Fruit fly (Drosophila melanogaster) whole organism, embryonic: ENCODE data around the gene CG6688.

Source experiments
- Adf1 ChIP-seq: fragments of 200-800 bp; sonication (Bioruptor generic); IDR thresholded peaks from 2 replicates; pipeline ENCODE4 v1.3.6; 2022; ENCODE audit warnings: missing biosample characterization, missing genetic modification characterization
- Atf-2 ChIP-seq: fragments of 200-800 bp; sonication (Bioruptor generic); optimal IDR thresholded peaks from 2 replicates; lab custom pipeline; 2016; ENCODE audit warnings: missing biosample characterization, missing genetic modification characterization
- Blimp-1 ChIP-seq: fragments of 200-800 bp; sonication (Bioruptor generic); optimal IDR thresholded peaks from 3 replicates; lab custom pipeline; 2018; ENCODE audit warnings: missing biosample characterization, missing genetic modification characterization, mild to moderate bottlenecking, moderate library complexity, missing genetic modification reagents
- CG10267 ChIP-seq: fragments of 200-800 bp; sonication (Bioruptor generic); optimal IDR thresholded peaks from 2 replicates; lab custom pipeline; 2018; ENCODE audit warnings: missing biosample characterization, mild to moderate bottlenecking, missing genetic modification characterization, moderate library complexity
- CG11456 ChIP-seq: fragments of 200-800 bp; sonication (Bioruptor generic); IDR thresholded peaks from 3 replicates; pipeline ENCODE4 v1.3.6; 2022; ENCODE audit warnings: missing biosample characterization, missing genetic modification characterization
- CG11560 ChIP-seq: fragments of 200-800 bp; sonication (Bioruptor generic); IDR thresholded peaks from 3 replicates; pipeline ENCODE4 v1.3.6; 2022; ENCODE audit warnings: missing biosample characterization, missing genetic modification characterization
- CG11696 ChIP-seq: fragments of 200-800 bp; sonication (Bioruptor generic); IDR thresholded peaks from 2 replicates; pipeline ENCODE4 v1.3.6; 2022; ENCODE audit warnings: missing biosample characterization, missing genetic modification characterization
- CG12219 ChIP-seq: fragments of 200-800 bp; sonication (Bioruptor generic); optimal IDR thresholded peaks from 3 replicates; lab custom pipeline; 2018; ENCODE audit warnings: missing biosample characterization, mild to moderate bottlenecking, missing genetic modification characterization
- CG13624 ChIP-seq: fragments of 200-800 bp; sonication (Bioruptor generic); optimal IDR thresholded peaks from 2 replicates; lab custom pipeline; 2016; ENCODE audit warnings: missing biosample characterization, missing genetic modification characterization
- CG14860 ChIP-seq: fragments of 200-800 bp; sonication (Bioruptor generic); IDR thresholded peaks from 3 replicates; pipeline ENCODE4 v1.3.6; 2022; ENCODE audit warnings: missing biosample characterization, missing genetic modification characterization; ENCODE audit not compliant: partially characterized antibody
- CG1529 ChIP-seq: fragments of 200-800 bp; sonication (Bioruptor generic); optimal IDR thresholded peaks from 3 replicates; lab custom pipeline; 2018; ENCODE audit warnings: missing biosample characterization, missing genetic modification characterization
- CG18764 ChIP-seq: fragments of 200-800 bp; sonication (Bioruptor generic); optimal IDR thresholded peaks from 3 replicates; lab custom pipeline; 2016; ENCODE audit warnings: missing biosample characterization, missing genetic modification characterization
- CG3163 ChIP-seq: fragments of 200-800 bp; sonication (Bioruptor generic); optimal IDR thresholded peaks from 3 replicates; lab custom pipeline; 2016; ENCODE audit warnings: missing biosample characterization, missing genetic modification characterization
- CG3847 ChIP-seq: fragments of 200-800 bp; sonication (Bioruptor generic); IDR thresholded peaks from 2 replicates; pipeline ENCODE4 v1.3.6; 2022; ENCODE audit warnings: missing biosample characterization, missing genetic modification characterization
- CG4707 ChIP-seq: fragments of 200-800 bp; sonication (Bioruptor generic); optimal IDR thresholded peaks from 2 replicates; lab custom pipeline; 2018; ENCODE audit warnings: missing biosample characterization, mild to moderate bottlenecking, missing genetic modification characterization, moderate library complexity
- CG6683 ChIP-seq: fragments of 200-800 bp; sonication (Bioruptor generic); optimal IDR thresholded peaks from 2 replicates; lab custom pipeline; 2017; ENCODE audit warnings: missing biosample characterization, mild to moderate bottlenecking, missing genetic modification characterization, missing genetic modification reagents
- CG6791 ChIP-seq: fragments of 200-800 bp; sonication (Bioruptor generic); IDR thresholded peaks from 3 replicates; pipeline ENCODE4 v1.3.6; 2022; ENCODE audit warnings: missing biosample characterization, missing genetic modification characterization; ENCODE audit not compliant: partially characterized antibody
- CG7372 ChIP-seq: fragments of 200-800 bp; sonication (Bioruptor generic); IDR thresholded peaks from 2 replicates; pipeline ENCODE4 v1.3.6; 2022; ENCODE audit warnings: missing biosample characterization, missing genetic modification characterization
- CG7556 ChIP-seq: fragments of 200-800 bp; sonication (Bioruptor generic); optimal IDR thresholded peaks from 2 replicates; lab custom pipeline; 2017; ENCODE audit warnings: missing biosample characterization, mild to moderate bottlenecking, missing genetic modification characterization
- CG8281 ChIP-seq: fragments of 200-800 bp; sonication (Bioruptor generic); optimal IDR thresholded peaks from 2 replicates; lab custom pipeline; 2018; ENCODE audit warnings: missing biosample characterization, mild to moderate bottlenecking, missing genetic modification characterization, moderate library complexity
- CG9609 ChIP-seq: fragments of 200-800 bp; sonication (Bioruptor generic); optimal IDR thresholded peaks from 3 replicates; lab custom pipeline; 2016; ENCODE audit warnings: missing biosample characterization, missing genetic modification characterization
- Gsc ChIP-seq: fragments of 200-800 bp; sonication (Bioruptor generic); IDR thresholded peaks from 2 replicates; pipeline ENCODE4 v1.3.6; 2022; ENCODE audit warnings: missing biosample characterization, missing genetic modification characterization
- H2.0 ChIP-seq: fragments of 200-800 bp; sonication (Bioruptor generic); IDR thresholded peaks from 2 replicates; pipeline ENCODE4 v1.3.6; 2022; ENCODE audit warnings: missing biosample characterization, missing genetic modification characterization
- HLHmδ ChIP-seq: fragments of 200-800 bp; sonication (Bioruptor generic); optimal IDR thresholded peaks from 2 replicates; lab custom pipeline; 2018; ENCODE audit warnings: missing biosample characterization, mild to moderate bottlenecking, missing genetic modification characterization, moderate library complexity
- Hmx ChIP-seq: fragments of 200-800 bp; sonication (Bioruptor generic); optimal IDR thresholded peaks from 2 replicates; lab custom pipeline; 2016; ENCODE audit warnings: missing biosample characterization, missing genetic modification characterization
- Hr3 ChIP-seq: fragments of 200-800 bp; sonication (Bioruptor generic); optimal IDR thresholded peaks from 3 replicates; lab custom pipeline; 2016; ENCODE audit warnings: missing biosample characterization, missing genetic modification characterization
- Hr78 ChIP-seq, 2 experiments: fragments of 200-800 bp in 1 of 2; fragments of >200 bp in 1 of 2; sonication (Bioruptor generic) in 1 of 2; optimal IDR thresholded peaks; 2 replicates each; lab custom pipeline; 2017 to 2019; ENCODE audit warnings: missing biosample characterization in 2 of 2, missing genetic modification characterization in 2 of 2, mild to moderate bottlenecking in 1 of 2, moderate library complexity in 1 of 2
- Max ChIP-seq: fragments of 200-800 bp; sonication (Bioruptor generic); optimal IDR thresholded peaks from 2 replicates; lab custom pipeline; 2016; ENCODE audit warnings: missing biosample characterization, mild to moderate bottlenecking, missing genetic modification characterization
- Nf-YA ChIP-seq: fragments of 200-800 bp; sonication (Bioruptor generic); IDR thresholded peaks from 2 replicates; pipeline ENCODE4 v1.3.6; 2022; ENCODE audit warnings: missing biosample characterization, missing genetic modification characterization
- Nf-YB ChIP-seq: fragments of 200-800 bp; sonication (Bioruptor generic); optimal IDR thresholded peaks from 3 replicates; lab custom pipeline; 2019; ENCODE audit warnings: missing biosample characterization, mild to moderate bottlenecking, missing genetic modification characterization, moderate library complexity
- Oli ChIP-seq: fragments of 200-800 bp; sonication (Bioruptor generic); optimal IDR thresholded peaks from 2 replicates; lab custom pipeline; 2018; ENCODE audit warnings: missing biosample characterization, mild to moderate bottlenecking, missing genetic modification characterization, moderate library complexity
- Ptx1 ChIP-seq: fragments of 200-800 bp; sonication (Bioruptor generic); IDR thresholded peaks from 2 replicates; pipeline ENCODE4 v1.3.6; 2022; ENCODE audit warnings: missing biosample characterization, missing genetic modification characterization
- Scr ChIP-seq: fragments of 200-800 bp; sonication (Bioruptor generic); IDR thresholded peaks from 2 replicates; pipeline ENCODE4 v1.3.6; 2022; ENCODE audit warnings: missing biosample characterization, missing genetic modification characterization; ENCODE audit not compliant: partially characterized antibody
- Six4 ChIP-seq: fragments of 200-800 bp; sonication (Bioruptor generic); optimal IDR thresholded peaks from 2 replicates; lab custom pipeline; 2016; ENCODE audit warnings: missing biosample characterization, missing genetic modification characterization
- Tbp ChIP-seq: fragments of >200 bp; optimal IDR thresholded peaks from 2 replicates; lab custom pipeline; 2018; ENCODE audit warnings: missing biosample characterization, missing genetic modification characterization
- Xbp1 ChIP-seq: fragments of 200-800 bp; sonication (Bioruptor generic); optimal IDR thresholded peaks from 3 replicates; lab custom pipeline; 2016; ENCODE audit warnings: missing biosample characterization, mild to moderate bottlenecking, missing genetic modification characterization
- ab ChIP-seq: fragments of 200-800 bp; sonication (Bioruptor generic); optimal IDR thresholded peaks from 2 replicates; lab custom pipeline; 2016; ENCODE audit warnings: missing biosample characterization, missing genetic modification characterization
- ara ChIP-seq: fragments of 200-800 bp; sonication (Bioruptor generic); IDR thresholded peaks from 2 replicates; pipeline ENCODE4 v1.3.6; 2022; ENCODE audit warnings: missing biosample characterization, missing genetic modification characterization
- chif ChIP-seq, 2 experiments: fragments of 200-800 bp; sonication (Bioruptor generic); optimal IDR thresholded peaks; 3 replicates each; lab custom pipeline; 2016; ENCODE audit warnings: missing biosample characterization in 2 of 2, missing genetic modification characterization in 2 of 2
- chn ChIP-seq: fragments of 200-800 bp; sonication (Bioruptor generic); optimal IDR thresholded peaks from 2 replicates; lab custom pipeline; 2016; ENCODE audit warnings: missing biosample characterization, missing genetic modification characterization
- ci ChIP-seq: fragments of 200-800 bp; sonication (Bioruptor generic); IDR thresholded peaks from 3 replicates; pipeline ENCODE4 v1.3.6; 2022; ENCODE audit warnings: missing biosample characterization, missing genetic modification characterization
- fu2 ChIP-seq: fragments of 200-800 bp; sonication (Bioruptor generic); optimal IDR thresholded peaks from 2 replicates; lab custom pipeline; 2016; ENCODE audit warnings: missing biosample characterization, missing genetic modification characterization
- jigr1 ChIP-seq: fragments of 200-800 bp; sonication (Bioruptor generic); IDR thresholded peaks from 3 replicates; pipeline ENCODE4 v1.3.6; 2022; ENCODE audit warnings: missing biosample characterization, missing genetic modification characterization
- klu ChIP-seq: fragments of 200-800 bp; sonication (Bioruptor generic); IDR thresholded peaks from 2 replicates; pipeline ENCODE4 v1.3.6; 2022; ENCODE audit warnings: missing biosample characterization, missing genetic modification characterization
- lola ChIP-seq, 3 experiments: fragments of >200 bp in 2 of 3; fragments of 200-800 bp in 1 of 3; sonication (Bioruptor generic) in 1 of 3; optimal IDR thresholded peaks; 2 replicates each; lab custom pipeline; 2017 to 2019; ENCODE audit warnings: missing biosample characterization in 3 of 3, missing genetic modification characterization in 3 of 3, mild to moderate bottlenecking in 1 of 3, moderate library complexity in 1 of 3
- odd ChIP-seq: fragments of 200-800 bp; sonication (Bioruptor generic); optimal IDR thresholded peaks from 2 replicates; lab custom pipeline; 2017; ENCODE audit warnings: missing biosample characterization, mild to moderate bottlenecking, missing genetic modification characterization
- pfk ChIP-seq: fragments of 200-800 bp; sonication (Bioruptor generic); optimal IDR thresholded peaks from 2 replicates; lab custom pipeline; 2018; ENCODE audit warnings: missing biosample characterization, mild to moderate bottlenecking, missing genetic modification characterization, moderate library complexity
- slp2 ChIP-seq: fragments of 200-800 bp; sonication (Bioruptor generic); optimal IDR thresholded peaks from 2 replicates; lab custom pipeline; 2016; ENCODE audit warnings: missing biosample characterization, missing genetic modification characterization
- vfl ChIP-seq: fragments of 200-800 bp; sonication (Bioruptor generic); optimal IDR thresholded peaks from 2 replicates; lab custom pipeline; 2016; ENCODE audit warnings: missing biosample characterization, missing genetic modification characterization
- zen2 ChIP-seq: fragments of 200-800 bp; sonication (Bioruptor generic); IDR thresholded peaks from 3 replicates; pipeline ENCODE4 v1.3.6; 2022; ENCODE audit warnings: missing biosample characterization, missing genetic modification characterization; ENCODE audit not compliant: partially characterized antibody

The CG6688 gene

dm6 chr3R:23048690-23049118 is 36.5 kb downstream of the CG6688 start (continued):
- TF ChIP-seq Blimp-1 (GFP tag; lab: Kevin White, UChicago) (peak; percentile 80), klu (GFP tag; lab: Robert Waterston, UW) (peak; percentile 35; the same call in 1 of the 2 replicates), CG18764 (GFP tag; lab: Kevin White, UChicago) (no peak), Oli (tag; lab: Kevin White, UChicago) (peak; percentile 85), fu2 (no peak), CG7556 (GFP tag; lab: Kevin White, UChicago) (peak; percentile 84), lola (GFP tag; optimal IDR thresholded peaks at IDR 0.05; lab: Kevin White, UChicago) (peak in 1 of 3 experiments; percentile 56), Hr78 (GFP tag; optimal IDR thresholded peaks at IDR 0.05; lab: Kevin White, UChicago) (peak in 1 of 2 experiments; percentile 78), ci (GFP tag; lab: Robert Waterston, UW) (peak; percentile 65), Adf1 (GFP tag; lab: Robert Waterston, UW) (no peak), chif (GFP tag; optimal IDR thresholded peaks at IDR 0.05; lab: Kevin White, UChicago) (peak; percentile 15 to 49), Max (GFP tag; lab: Kevin White, UChicago) (peak; percentile 53), Hr3 (GFP tag; lab: Kevin White, UChicago) (peak; percentile 69), odd (GFP tag; lab: Kevin White, UChicago) (peak; percentile 63), CG6683 (GFP tag; lab: Kevin White, UChicago) (peak; percentile 43), CG7372 (peak; percentile 63), zen2 (no peak), CG14860 (GFP tag; lab: Robert Waterston, UW) (no peak), Six4 (peak; percentile 74), pfk (GFP tag; lab: Kevin White, UChicago) (no peak), CG6791 (no peak), CG11560 (tag; lab: Robert Waterston, UW) (0 out of 3 replicates have a peak, but pooled peaks have one; percentile 42), CG12219 (GFP tag; lab: Kevin White, UChicago) (peak; percentile 58), jigr1 (no peak), CG4707 (GFP tag; lab: Kevin White, UChicago) (no peak), CG1529 (GFP tag; lab: Kevin White, UChicago) (peak; percentile 64), Gsc (0 out of 2 replicates have a peak, but pooled peaks have one; percentile 32), Atf-2 (GFP tag; lab: Kevin White, UChicago) (peak; percentile 28), ab (GFP tag; lab: Kevin White, UChicago) (no peak), Tbp (GFP tag; lab: Kevin White, UChicago) (no peak), Nf-YA (GFP tag; lab: Robert Waterston, UW) (no peak), CG3847 (peak; percentile 43), CG10267 (tag; lab: Kevin White, UChicago) (peak; percentile 74), CG3163 (GFP tag; lab: Kevin White, UChicago) (no peak), Hmx (GFP tag; lab: Kevin White, UChicago) (peak; percentile 22), ara (GFP tag; lab: Robert Waterston, UW) (peak; percentile 60; the same call in 1 of the 2 replicates), H2.0 (GFP tag; lab: Robert Waterston, UW) (peak; percentile 52; the same call in 1 of the 2 replicates), Scr (GFP tag; lab: Robert Waterston, UW) (no peak), CG11456 (GFP tag; lab: Robert Waterston, UW) (no peak), CG8281 (tag; lab: Kevin White, UChicago) (peak; percentile 66), CG13624 (GFP tag; lab: Kevin White, UChicago) (no peak), slp2 (GFP tag; lab: Kevin White, UChicago) (peak; percentile 46), Nf-YB (GFP tag; lab: Kevin White, UChicago) (peak; percentile 78), Ptx1 (peak; percentile 76), CG11696 (GFP tag; lab: Robert Waterston, UW) (peak; percentile 10; the same call in 1 of the 2 replicates), Xbp1 (GFP tag; lab: Kevin White, UChicago) (peak; percentile 74), vfl (no peak), chn (GFP tag; lab: Kevin White, UChicago) (peak; percentile 31), CG9609 (GFP tag; lab: Kevin White, UChicago) (no peak), HLHmδ (GFP tag; lab: Kevin White, UChicago) (no peak)
